Worm (Caenorhabditis elegans): ENCODE data around the gene tsp-6.

Gene tsp-6

ce11 chrX:2836770-2837169 is 16.5 kb downstream of the tsp-6 start:
- TF ChIP-seq nhr-77 (tag; optimal IDR thresholded peaks at IDR 0.05) (no peak), nhr-11 (tag; optimal IDR thresholded peaks at IDR 0.05) (no peak), sma-9 (GFP tag; optimal IDR thresholded peaks at IDR 0.05) (peak; percentile 55), sma-9 (tag; optimal IDR thresholded peaks at IDR 0.05) (no peak), elt-1 (tag; optimal IDR thresholded peaks at IDR 0.05) (no peak), lin-39 (tag; optimal IDR thresholded peaks at IDR 0.05) (no peak), fos-1 (tag; optimal IDR thresholded peaks at IDR 0.05) (peak; percentile 56), mdl-1 (tag; optimal IDR thresholded peaks at IDR 0.05) (no peak), nhr-129 (tag; optimal IDR thresholded peaks at IDR 0.05) (no peak)

DNA sequence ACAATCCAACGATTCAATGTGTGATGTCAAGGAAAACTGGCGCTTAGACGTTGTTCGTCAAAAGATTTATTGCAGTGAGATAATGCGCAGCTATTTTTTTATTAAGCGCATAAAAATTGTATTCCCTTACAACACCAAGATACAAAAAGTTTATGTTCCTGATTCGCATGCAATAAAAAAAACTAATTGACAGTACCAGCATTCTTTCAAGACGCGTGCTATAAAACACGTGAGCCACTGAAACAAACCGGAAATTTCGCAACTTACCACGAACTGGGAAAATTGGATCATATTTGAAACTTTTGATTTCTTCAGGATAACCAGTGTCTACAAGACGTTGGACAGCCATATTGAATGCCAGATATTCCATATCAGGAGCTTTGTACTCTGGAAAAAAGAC is 17.2 kb downstream of the tsp-6 start:
- no peak for TF ChIP-seq Y55F3AM.14 (GFP tag; optimal IDR thresholded peaks at IDR 0.05)
- no peak for TF ChIP-seq ztf-4 (tag; optimal IDR thresholded peaks at IDR 0.05)
- TF ChIP-seq nhr-237 (tag; optimal IDR thresholded peaks at IDR 0.05) = no peak
- TF ChIP-seq zag-1 (tag; optimal IDR thresholded peaks at IDR 0.05) = no peak
- TF ChIP-seq skn-1 (tag; optimal IDR thresholded peaks at IDR 0.05) = no peak
- no peak for TF ChIP-seq nhr-11 (tag; optimal IDR thresholded peaks at IDR 0.05)
- TF ChIP-seq snpc-4 (tag; optimal IDR thresholded peaks at IDR 0.05) = no peak
- no peak for TF ChIP-seq R02D3.7 (tag; optimal IDR thresholded peaks at IDR 0.05)

ce11 chrX:2838619-2839018 is 18.4 kb downstream of the tsp-6 start:
- TF ChIP-seq C34F6.9 (tag; optimal IDR thresholded peaks at IDR 0.05) = no peak
- TF ChIP-seq nhr-129 (tag; optimal IDR thresholded peaks at IDR 0.05) = no peak
- TF ChIP-seq ztf-1 (GFP tag; conservative IDR thresholded peaks at IDR 0.05) = no peak
- TF ChIP-seq fos-1 (tag; optimal IDR thresholded peaks at IDR 0.05) = peak; percentile 82
- TF ChIP-seq ceh-16 (tag; optimal IDR thresholded peaks at IDR 0.05) = no peak
- TF ChIP-seq mab-5 (tag; optimal IDR thresholded peaks at IDR 0.05) = no peak
- no peak for TF ChIP-seq zag-1 (tag; optimal IDR thresholded peaks at IDR 0.05)
- TF ChIP-seq sma-9 (GFP tag; optimal IDR thresholded peaks at IDR 0.05) = peak; percentile 23
- TF ChIP-seq sma-9 (tag; optimal IDR thresholded peaks at IDR 0.05) = no peak
- no peak for TF ChIP-seq gmeb-1 (tag; optimal IDR thresholded peaks at IDR 0.05)
- TF ChIP-seq F13H6.1 (tag; optimal IDR thresholded peaks at IDR 0.05) = no peak

DNA sequence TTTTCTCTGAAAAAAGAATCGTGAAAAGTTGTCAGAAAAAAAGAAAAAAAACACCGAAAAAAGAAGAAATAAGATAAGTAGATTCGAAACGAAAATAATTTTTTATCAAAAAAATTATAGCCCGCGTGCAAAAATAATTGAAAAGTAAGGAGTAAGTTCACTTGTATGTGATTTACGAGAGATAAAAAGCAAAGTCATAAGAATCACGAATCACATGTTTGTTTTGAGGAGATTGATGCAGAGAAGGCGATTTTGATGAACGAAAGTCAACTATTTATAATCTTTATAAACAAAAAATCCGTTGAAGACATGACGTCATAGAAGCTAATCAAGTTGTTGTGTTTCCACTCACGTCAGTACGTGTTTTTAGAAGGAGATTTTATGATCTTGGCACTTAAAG is 20.0 kb downstream of the tsp-6 start, which contains the start of gene Y71H10B.1:
Gene Y71H10B.1, minus strand, starts transcription at position 6 of the 400 bp plus-strand sequence.
- TF ChIP-seq peb-1 (tag; optimal IDR thresholded peaks at IDR 0.05) = no peak
- TF ChIP-seq nhr-25 (tag; optimal IDR thresholded peaks at IDR 0.05) = peak; percentile 7
- TF ChIP-seq R02D3.7 (tag; optimal IDR thresholded peaks at IDR 0.05) = no peak
- TF ChIP-seq C34F6.9 (tag; optimal IDR thresholded peaks at IDR 0.05) = peak; percentile 21

ce11 chrX:2841754-2842153 is 21.5 kb downstream of the tsp-6 start:
- TF ChIP-seq ztf-4 (tag; optimal IDR thresholded peaks at IDR 0.05) = no peak
- peak; percentile 47 for TF ChIP-seq F13H6.1 (tag; optimal IDR thresholded peaks at IDR 0.05)
- TF ChIP-seq blmp-1 (tag; optimal IDR thresholded peaks at IDR 0.05; ENCODE audit: insufficient read depth) = no peak
- TF ChIP-seq nhr-6 (tag; optimal IDR thresholded peaks at IDR 0.05) = no peak
- TF ChIP-seq ceh-82 (tag; optimal IDR thresholded peaks at IDR 0.05) = no peak
- TF ChIP-seq nhr-12 (tag; optimal IDR thresholded peaks at IDR 0.05) = no peak
- peak; percentile 69 for TF ChIP-seq fos-1 (tag; optimal IDR thresholded peaks at IDR 0.05)
- TF ChIP-seq unc-39 (tag; optimal IDR thresholded peaks at IDR 0.05) = no peak
- TF ChIP-seq nhr-77 (tag; optimal IDR thresholded peaks at IDR 0.05) = no peak
- no peak for TF ChIP-seq aly-2 (tag; optimal IDR thresholded peaks at IDR 0.05)
- TF ChIP-seq Y55F3AM.14 (GFP tag; optimal IDR thresholded peaks at IDR 0.05) = no peak

- TF ChIP-seq nhr-21 (tag; optimal IDR thresholded peaks at IDR 0.05) = no peak
- peak; percentile 72 for TF ChIP-seq snpc-4 (tag; optimal IDR thresholded peaks at IDR 0.05)
These were observed 23.3 kb downstream of the tsp-6 start for ce11 chrX:2843508-2843907.

- TF ChIP-seq F13H6.1 (tag; optimal IDR thresholded peaks at IDR 0.05) (peak; percentile 97), ztf-1 (GFP tag; conservative IDR thresholded peaks at IDR 0.05) (0 out of 2 replicates have a peak, but pooled peaks have one; percentile 26), sma-9 (GFP tag; optimal IDR thresholded peaks at IDR 0.05) (peak; percentile 86), sma-9 (tag; optimal IDR thresholded peaks at IDR 0.05) (no peak), dmd-4 (tag; optimal IDR thresholded peaks at IDR 0.05) (no peak), mbf-1 (tag; optimal IDR thresholded peaks at IDR 0.05) (no peak), ZK546.5 (tag; optimal IDR thresholded peaks at IDR 0.05) (no peak), ama-1 (optimal IDR thresholded peaks at IDR 0.05) (no peak), zag-1 (tag; optimal IDR thresholded peaks at IDR 0.05) (peak; percentile 73), mab-5 (tag; optimal IDR thresholded peaks at IDR 0.05) (peak; percentile 67), crh-2 (tag; optimal IDR thresholded peaks at IDR 0.05) (peak; percentile 75), peb-1 (tag; optimal IDR thresholded peaks at IDR 0.05) (no peak), nhr-129 (tag; optimal IDR thresholded peaks at IDR 0.05) (peak; percentile 93), nhr-10 (tag; optimal IDR thresholded peaks at IDR 0.05) (peak; percentile 11), ztf-11 (tag; optimal IDR thresholded peaks at IDR 0.05) (no peak), lin-39 (tag; optimal IDR thresholded peaks at IDR 0.05) (no peak), C34F6.9 (tag; optimal IDR thresholded peaks at IDR 0.05) (peak; percentile 83), Y55F3AM.14 (GFP tag; optimal IDR thresholded peaks at IDR 0.05) (peak; percentile 88), ceh-16 (tag; optimal IDR thresholded peaks at IDR 0.05) (peak; percentile 28), lsy-2 (tag; optimal IDR thresholded peaks at IDR 0.05) (peak; percentile 56 to 75), nhr-11 (tag; optimal IDR thresholded peaks at IDR 0.05) (no peak), nhr-6 (tag; optimal IDR thresholded peaks at IDR 0.05) (peak; percentile 65), blmp-1 (tag; optimal IDR thresholded peaks at IDR 0.05; ENCODE audit: insufficient read depth) (peak; percentile 73), skn-1 (tag; optimal IDR thresholded peaks at IDR 0.05) (no peak)
These were observed 32.2 kb downstream of the tsp-6 start, which contains the start of gene kin-29 for ce11 chrX:2852388-2852908. Gene kin-29 (minus strand): TSS chrX:2852438.
